Worm (Caenorhabditis elegans) whole organism, late embryonic: ENCODE data around the gene T07H3.7.

Source experiments
- C08G9.2 ChIP-seq: sonication (generic microtip); optimal IDR thresholded peaks from 2 replicates; lab custom pipeline; 2016; ENCODE audit warnings: mild to moderate bottlenecking, missing genetic modification characterization, moderate library complexity, missing compliant biosample characterization
- F13H6.1 ChIP-seq: sonication (generic microtip); optimal IDR thresholded peaks from 2 replicates; lab custom pipeline; 2016; ENCODE audit warnings: missing genetic modification characterization, missing compliant biosample characterization
- K02D7.2 ChIP-seq: sonication (generic microtip); optimal IDR thresholded peaks from 2 replicates; lab custom pipeline; 2017; ENCODE audit warnings: mild to moderate bottlenecking, missing genetic modification characterization, missing compliant biosample characterization
- K09A11.1 ChIP-seq: sonication (generic microtip); optimal IDR thresholded peaks from 2 replicates; lab custom pipeline; 2017; ENCODE audit warnings: antibody characterized with exemption, mild to moderate bottlenecking, missing genetic modification characterization, missing compliant biosample characterization; ENCODE audit not compliant: insufficient read depth
- ama-1 ChIP-seq: fragments of 150-350 bp; optimal IDR thresholded peaks from 2 replicates; lab custom pipeline; 2014
- ceh-18 ChIP-seq: sonication (generic microtip); optimal IDR thresholded peaks from 2 replicates; lab custom pipeline; 2016; ENCODE audit warnings: missing genetic modification characterization, missing compliant biosample characterization
- ceh-2 ChIP-seq: sonication (generic microtip); optimal IDR thresholded peaks from 2 replicates; lab custom pipeline; 2016; ENCODE audit warnings: missing genotype, missing genetic modification characterization, missing compliant biosample characterization
- ceh-24 ChIP-seq: sonication (generic microtip); optimal IDR thresholded peaks from 2 replicates; lab custom pipeline; 2016; ENCODE audit warnings: mild to moderate bottlenecking, missing genetic modification characterization, missing compliant biosample characterization
- ceh-34 ChIP-seq: sonication (generic microtip); optimal IDR thresholded peaks from 2 replicates; lab custom pipeline; 2016; ENCODE audit warnings: mild to moderate bottlenecking, missing genetic modification characterization, missing compliant biosample characterization
- ceh-45 ChIP-seq: fragments of 200-800 bp; sonication (Bioruptor generic); IDR thresholded peaks from 2 replicates; pipeline ENCODE4 v1.3.6; 2022; ENCODE audit warnings: missing genetic modification reagents, missing genetic modification characterization, missing compliant biosample characterization
- dmd-4 ChIP-seq: sonication (generic microtip); optimal IDR thresholded peaks from 2 replicates; lab custom pipeline; 2016; ENCODE audit warnings: borderline replicate concordance, missing genetic modification characterization, missing compliant biosample characterization
- dve-1 ChIP-seq: sonication (generic microtip); optimal IDR thresholded peaks from 2 replicates; lab custom pipeline; 2017; ENCODE audit warnings: antibody characterized with exemption, mild to moderate bottlenecking, missing genetic modification characterization, missing compliant biosample characterization
- elt-2 ChIP-seq: sonication (generic microtip); optimal IDR thresholded peaks from 2 replicates; lab custom pipeline; 2016; ENCODE audit warnings: missing genetic modification reagents, missing genetic modification characterization, missing compliant biosample characterization
- elt-4 ChIP-seq: sonication (generic microtip); optimal IDR thresholded peaks from 2 replicates; lab custom pipeline; 2016; ENCODE audit warnings: missing genetic modification characterization, missing compliant biosample characterization
- ets-4 ChIP-seq: sonication (generic microtip); optimal IDR thresholded peaks from 2 replicates; lab custom pipeline; 2016; ENCODE audit warnings: missing genetic modification characterization, missing compliant biosample characterization
- fax-1 ChIP-seq: sonication (generic microtip); optimal IDR thresholded peaks from 2 replicates; lab custom pipeline; 2016; ENCODE audit warnings: missing genotype, missing genetic modification characterization, missing compliant biosample characterization
- fkh-10 ChIP-seq: fragments of 150-350 bp; optimal IDR thresholded peaks from 2 replicates; lab custom pipeline; 2014; ENCODE audit warnings: missing biosample characterization, missing genetic modification reagents, missing genetic modification characterization
- gmeb-2 ChIP-seq: sonication (generic microtip); optimal IDR thresholded peaks from 2 replicates; lab custom pipeline; 2016; ENCODE audit warnings: missing genetic modification characterization, inconsistent platforms, missing compliant biosample characterization
- hlh-15 ChIP-seq: sonication (generic microtip); optimal IDR thresholded peaks from 2 replicates; lab custom pipeline; 2016; ENCODE audit warnings: missing genetic modification characterization, missing compliant biosample characterization
- hlh-30 ChIP-seq: sonication (generic microtip); optimal IDR thresholded peaks from 2 replicates; lab custom pipeline; 2017; ENCODE audit warnings: antibody characterized with exemption, missing genetic modification characterization, missing compliant biosample characterization; ENCODE audit not compliant: insufficient read depth
- hlh-6 ChIP-seq: sonication (generic microtip); optimal IDR thresholded peaks from 2 replicates; lab custom pipeline; 2016; ENCODE audit warnings: missing genotype, missing genetic modification characterization, missing compliant biosample characterization
- lim-6 ChIP-seq: sonication (generic microtip); optimal IDR thresholded peaks from 2 replicates; lab custom pipeline; 2016; ENCODE audit warnings: missing genetic modification characterization, missing compliant biosample characterization
- lin-11 ChIP-seq: fragments of 200-800 bp; sonication (Bioruptor generic); optimal IDR thresholded peaks from 2 replicates; lab custom pipeline; 2018; ENCODE audit warnings: mild to moderate bottlenecking, missing genetic modification characterization, missing compliant biosample characterization
- madf-2 ChIP-seq: sonication (generic microtip); optimal IDR thresholded peaks from 2 replicates; lab custom pipeline; 2017; ENCODE audit warnings: missing genetic modification characterization, missing compliant biosample characterization
- nfya-1 ChIP-seq: sonication (generic microtip); optimal IDR thresholded peaks from 2 replicates; lab custom pipeline; 2017; ENCODE audit warnings: missing genetic modification characterization, mild to moderate bottlenecking, missing compliant biosample characterization, antibody characterized with exemption, moderate library complexity
- nhr-11 ChIP-seq: fragments of 150-350 bp; optimal IDR thresholded peaks from 2 replicates; lab custom pipeline; 2014; ENCODE audit warnings: missing biosample characterization, missing genetic modification characterization
- nhr-232 ChIP-seq: sonication (generic microtip); optimal IDR thresholded peaks from 2 replicates; lab custom pipeline; 2016; ENCODE audit warnings: missing genetic modification characterization, missing compliant biosample characterization
- pat-9 ChIP-seq: fragments of 200-800 bp; sonication (Bioruptor generic); optimal IDR thresholded peaks from 2 replicates; lab custom pipeline; 2018; ENCODE audit warnings: mild to moderate bottlenecking, missing genetic modification characterization, moderate library complexity, missing compliant biosample characterization
- pax-1 ChIP-seq: fragments of 150-350 bp; optimal IDR thresholded peaks from 2 replicates; lab custom pipeline; 2014; ENCODE audit warnings: missing biosample characterization, missing genetic modification characterization
- pha-2 ChIP-seq: sonication (generic microtip); optimal IDR thresholded peaks from 2 replicates; lab custom pipeline; 2017; ENCODE audit warnings: mild to moderate bottlenecking, missing genetic modification characterization, missing compliant biosample characterization
- pqm-1 ChIP-seq: sonication (generic microtip); optimal IDR thresholded peaks from 2 replicates; lab custom pipeline; 2016; ENCODE audit warnings: missing genetic modification characterization, missing compliant biosample characterization
- ref-2 ChIP-seq: sonication (generic microtip); optimal IDR thresholded peaks from 2 replicates; lab custom pipeline; 2016; ENCODE audit warnings: missing genetic modification characterization, missing compliant biosample characterization
- sdc-2 ChIP-seq: sonication (generic microtip); optimal IDR thresholded peaks from 2 replicates; lab custom pipeline; 2016; ENCODE audit warnings: missing genotype, missing genetic modification characterization, missing compliant biosample characterization
- sox-2 ChIP-seq: fragments of 200-800 bp; sonication (Bioruptor generic); IDR thresholded peaks from 2 replicates; pipeline ENCODE4 v1.3.6; 2022; ENCODE audit warnings: missing genetic modification reagents, missing genetic modification characterization, missing compliant biosample characterization
- tbx-2 ChIP-seq: sonication (generic microtip); optimal IDR thresholded peaks from 2 replicates; lab custom pipeline; 2016; ENCODE audit warnings: missing genetic modification characterization, missing compliant biosample characterization
- tbx-7 ChIP-seq: sonication (generic microtip); optimal IDR thresholded peaks from 2 replicates; lab custom pipeline; 2016; ENCODE audit warnings: missing genotype, missing genetic modification characterization, missing compliant biosample characterization
- ttx-3 ChIP-seq: sonication (generic microtip); optimal IDR thresholded peaks from 2 replicates; lab custom pipeline; 2016; ENCODE audit warnings: missing genetic modification reagents, missing genetic modification characterization, missing compliant biosample characterization
- unc-42 ChIP-seq: sonication (generic microtip); optimal IDR thresholded peaks from 2 replicates; lab custom pipeline; 2016; ENCODE audit warnings: missing genotype, missing genetic modification characterization, missing compliant biosample characterization
- unc-86 ChIP-seq: sonication (generic microtip); optimal IDR thresholded peaks from 2 replicates; lab custom pipeline; 2016; ENCODE audit warnings: missing genetic modification characterization, missing compliant biosample characterization
- zip-5 ChIP-seq: sonication (generic microtip); optimal IDR thresholded peaks from 2 replicates; lab custom pipeline; 2016; ENCODE audit warnings: missing genetic modification characterization, missing compliant biosample characterization

T07H3.7 gene

ce11 chrII:1605010-1605409 is 15.3 kb upstream of the T07H3.7 start:
- peak; percentile 98 for TF ChIP-seq dve-1 (tag; lab: Kevin White, UChicago)
- TF ChIP-seq fkh-10 (GFP tag; lab: Kevin White, UChicago): no peak

- TF ChIP-seq nhr-232 (no peak), pha-2 (no peak), ceh-2 (no peak), K09A11.1 (tag; lab: Kevin White, UChicago) (no peak), ets-4 (tag; lab: Kevin White, UChicago) (no peak), K02D7.2 (tag; lab: Kevin White, UChicago) (no peak)
These were observed 13.3 kb upstream of the T07H3.7 start for ce11 chrII:1603049-1603448.

ce11 chrII:1601507-1601906 is 11.8 kb upstream of the T07H3.7 start, which contains the start of gene bath-47:
bath-47 (plus strand) TSS chrII:1601811.
- TF ChIP-seq elt-4 (tag; lab: Kevin White, UChicago) (no peak), C08G9.2 (tag; lab: Kevin White, UChicago) (no peak), lin-11 (tag; lab: Kevin White, UChicago) (no peak)
- TF ChIP-seq, all 69 proteins: peak for 0

ce11 chrII:1600661-1601060 is 10.9 kb upstream of the T07H3.7 start, which contains the start of gene bath-26:
bath-26 (minus strand) TSS chrII:1600761.
- TF ChIP-seq ttx-3 (tag; lab: Kevin White, UChicago) (no peak), ceh-34 (tag; lab: Kevin White, UChicago) (no peak), K02D7.2 (tag; lab: Kevin White, UChicago) (no peak), lim-6 (tag; lab: Kevin White, UChicago) (no peak), ceh-45 (no peak), sox-2 (no peak), pax-1 (no peak), fax-1 (no peak), pqm-1 (tag; lab: Kevin White, UChicago) (no peak), madf-2 (no peak), ceh-24 (tag; lab: Kevin White, UChicago) (no peak), F13H6.1 (tag; lab: Kevin White, UChicago) (no peak), K09A11.1 (tag; lab: Kevin White, UChicago) (no peak), ama-1 (lab: Kevin White, UChicago) (no peak), ref-2 (tag; lab: Kevin White, UChicago) (no peak), hlh-6 (tag; lab: Kevin White, UChicago) (no peak), ceh-18 (no peak), gmeb-2 (no peak)

- no peak for TF ChIP-seq unc-42
These were observed 7.7 kb upstream of the T07H3.7 start, which contains the start of gene bath-46 for ce11 chrII:1597101-1598088. bath-46 (plus strand) TSS chrII:1597906.

ce11 chrII:1595137-1595536 is 5.4 kb upstream of the T07H3.7 start, which contains the start of gene clec-20:
clec-20 (minus strand) TSS chrII:1595237.
- TF ChIP-seq nhr-11 (tag; lab: Kevin White, UChicago) (no peak), tbx-7 (tag; lab: Kevin White, UChicago) (no peak), sdc-2 (tag; lab: Kevin White, UChicago) (no peak), unc-42 (no peak), dmd-4 (tag; lab: Kevin White, UChicago) (no peak), C08G9.2 (tag; lab: Kevin White, UChicago) (no peak), nfya-1 (tag; lab: Kevin White, UChicago) (no peak), ceh-34 (tag; lab: Kevin White, UChicago) (no peak), ama-1 (lab: Kevin White, UChicago) (no peak), pat-9 (no peak), hlh-30 (no peak), lim-6 (tag; lab: Kevin White, UChicago) (no peak), elt-2 (tag; lab: Kevin White, UChicago) (no peak), tbx-2 (tag; lab: Kevin White, UChicago) (no peak), elt-4 (tag; lab: Kevin White, UChicago) (no peak), zip-5 (tag; lab: Kevin White, UChicago) (no peak), ceh-18 (no peak), hlh-15 (tag; lab: Kevin White, UChicago) (no peak), unc-86 (tag; lab: Kevin White, UChicago) (no peak)
